Fruit fly (Drosophila melanogaster) Kc167 (cell line): ENCODE results near the gene CG3165.

Source experiments
- Myc ChIP-seq: fragments of >200 bp; optimal IDR thresholded peaks from 2 replicates; lab custom pipeline; 2017; ENCODE audit warnings: missing external identifiers
- Sin3A ChIP-seq: fragments of >200 bp; optimal IDR thresholded peaks from 2 replicates; lab custom pipeline; 2018; ENCODE audit warnings: missing external identifiers
- h ChIP-seq: fragments of >200 bp; optimal IDR thresholded peaks from 3 replicates; lab custom pipeline; 2018; ENCODE audit warnings: missing external identifiers
- insv ChIP-seq: fragments of >200 bp; optimal IDR thresholded peaks from 3 replicates; lab custom pipeline; 2018; ENCODE audit warnings: missing external identifiers
- psq ChIP-seq: fragments of >200 bp; optimal IDR thresholded peaks from 2 replicates; lab custom pipeline; 2017; ENCODE audit warnings: missing external identifiers
- ttk ChIP-seq: sonication (Bioruptor generic); optimal IDR thresholded peaks from 2 replicates; lab custom pipeline; 2017; ENCODE audit warnings: missing external identifiers

- no peak for TF ChIP-seq insv
- no peak for TF ChIP-seq Myc (lab: Kevin White, UChicago)
- no peak for TF ChIP-seq Sin3A (lab: Kevin White, UChicago)
- no peak for TF ChIP-seq psq (lab: Kevin White, UChicago)
- no peak for TF ChIP-seq h
- TF ChIP-seq ttk (lab: Kevin White, UChicago) = no peak
Measured at dm6 chr2L:2945438-2946220, 31.3 kb upstream of the CG3165 start.
